Fruit fly (Drosophila melanogaster) whole organism, embryonic: ENCODE measurements around the gene CG33489.

Experiments
- CG10147 ChIP-seq: fragments of 200-800 bp; sonication (Bioruptor generic); optimal IDR thresholded peaks from 2 replicates; lab custom pipeline; 2019; ENCODE audit warnings: missing biosample characterization, mild to moderate bottlenecking, missing genetic modification characterization, moderate library complexity
- CG1024 ChIP-seq: fragments of 200-800 bp; sonication (Bioruptor generic); IDR thresholded peaks from 2 replicates; pipeline ENCODE4 v1.3.6; 2022; ENCODE audit warnings: missing biosample characterization, missing genetic modification characterization
- CG10462 ChIP-seq: fragments of 200-800 bp; sonication (Bioruptor generic); optimal IDR thresholded peaks from 2 replicates; lab custom pipeline; 2016; ENCODE audit warnings: missing biosample characterization, missing genetic modification characterization
- CG11504 ChIP-seq: fragments of 200-800 bp; sonication (Bioruptor generic); optimal IDR thresholded peaks from 3 replicates; lab custom pipeline; 2019; ENCODE audit warnings: missing biosample characterization, mild to moderate bottlenecking, missing genetic modification characterization, moderate library complexity
- CG12155 ChIP-seq: fragments of 200-800 bp; sonication (Bioruptor generic); optimal IDR thresholded peaks from 3 replicates; lab custom pipeline; 2016; ENCODE audit warnings: missing biosample characterization, missing genetic modification characterization
- CG15011 ChIP-seq: fragments of 200-800 bp; sonication (Bioruptor generic); optimal IDR thresholded peaks from 3 replicates; lab custom pipeline; 2018; ENCODE audit warnings: missing biosample characterization, mild to moderate bottlenecking, missing genetic modification characterization
- CG1603 ChIP-seq: fragments of 200-800 bp; sonication (Bioruptor generic); optimal IDR thresholded peaks from 2 replicates; lab custom pipeline; 2019; ENCODE audit warnings: missing biosample characterization, mild to moderate bottlenecking, missing genetic modification characterization, moderate library complexity
- CG16779 ChIP-seq: fragments of 200-800 bp; sonication (Bioruptor generic); IDR thresholded peaks from 2 replicates; pipeline ENCODE4 v1.3.6; 2022; ENCODE audit warnings: missing biosample characterization, missing genetic modification characterization
- CG17359 ChIP-seq: fragments of 200-800 bp; sonication (Bioruptor generic); optimal IDR thresholded peaks from 3 replicates; lab custom pipeline; 2018; ENCODE audit warnings: missing biosample characterization, mild to moderate bottlenecking, missing genetic modification characterization, moderate library complexity
- CG17568 ChIP-seq: fragments of 200-800 bp; sonication (Bioruptor generic); optimal IDR thresholded peaks from 2 replicates; lab custom pipeline; 2018; ENCODE audit warnings: missing biosample characterization, mild to moderate bottlenecking, missing genetic modification characterization, moderate library complexity
- CG17612 ChIP-seq: fragments of 200-800 bp; sonication (Bioruptor generic); IDR thresholded peaks from 2 replicates; pipeline ENCODE4 v1.3.6; 2022; ENCODE audit warnings: missing biosample characterization, missing genetic modification characterization
- CG18764 ChIP-seq: fragments of 200-800 bp; sonication (Bioruptor generic); optimal IDR thresholded peaks from 3 replicates; lab custom pipeline; 2016; ENCODE audit warnings: missing biosample characterization, missing genetic modification characterization
- CG30403 ChIP-seq: fragments of 200-800 bp; sonication (Bioruptor generic); optimal IDR thresholded peaks from 3 replicates; lab custom pipeline; 2016; ENCODE audit warnings: missing biosample characterization, missing genetic modification characterization
- CG32532 ChIP-seq: fragments of 200-800 bp; sonication (Bioruptor generic); IDR thresholded peaks from 2 replicates; pipeline ENCODE4 v1.3.6; 2022; ENCODE audit warnings: missing biosample characterization, missing genetic modification characterization
- CG32767 ChIP-seq: fragments of 200-800 bp; sonication (Bioruptor generic); IDR thresholded peaks from 2 replicates; pipeline ENCODE4 v1.3.6; 2022; ENCODE audit warnings: missing biosample characterization, missing genetic modification characterization
- CG3281 ChIP-seq: fragments of 200-800 bp; sonication (Bioruptor generic); optimal IDR thresholded peaks from 3 replicates; lab custom pipeline; 2017; ENCODE audit warnings: missing biosample characterization, mild to moderate bottlenecking, missing genetic modification characterization
- CG3995 ChIP-seq: fragments of 200-800 bp; sonication (Bioruptor generic); optimal IDR thresholded peaks from 3 replicates; lab custom pipeline; 2016; ENCODE audit warnings: missing biosample characterization, missing genetic modification characterization
- CG4360 ChIP-seq: fragments of 200-800 bp; sonication (Bioruptor generic); IDR thresholded peaks from 2 replicates; pipeline ENCODE4 v1.3.6; 2022; ENCODE audit warnings: missing biosample characterization, missing genetic modification characterization
- CG4730 ChIP-seq: fragments of 200-800 bp; sonication (Bioruptor generic); IDR thresholded peaks from 2 replicates; pipeline ENCODE4 v1.3.6; 2022; ENCODE audit warnings: missing biosample characterization, missing genetic modification characterization
- CG7556 ChIP-seq: fragments of 200-800 bp; sonication (Bioruptor generic); optimal IDR thresholded peaks from 2 replicates; lab custom pipeline; 2017; ENCODE audit warnings: missing biosample characterization, mild to moderate bottlenecking, missing genetic modification characterization
- CG9609 ChIP-seq: fragments of 200-800 bp; sonication (Bioruptor generic); optimal IDR thresholded peaks from 3 replicates; lab custom pipeline; 2016; ENCODE audit warnings: missing biosample characterization, missing genetic modification characterization
- CG9797 ChIP-seq: fragments of 200-800 bp; sonication (Bioruptor generic); optimal IDR thresholded peaks from 3 replicates; lab custom pipeline; 2018; ENCODE audit warnings: missing biosample characterization, mild to moderate bottlenecking, missing genetic modification characterization
- Fer3 ChIP-seq: fragments of 200-800 bp; sonication (Bioruptor generic); optimal IDR thresholded peaks from 2 replicates; lab custom pipeline; 2018; ENCODE audit warnings: missing biosample characterization, mild to moderate bottlenecking, missing genetic modification characterization, moderate library complexity
- H2.0 ChIP-seq: fragments of 200-800 bp; sonication (Bioruptor generic); IDR thresholded peaks from 2 replicates; pipeline ENCODE4 v1.3.6; 2022; ENCODE audit warnings: missing biosample characterization, missing genetic modification characterization
- HHEX ChIP-seq: fragments of 200-800 bp; sonication (Bioruptor generic); optimal IDR thresholded peaks from 3 replicates; lab custom pipeline; 2017; ENCODE audit warnings: missing biosample characterization, mild to moderate bottlenecking, missing genetic modification characterization, missing genetic modification reagents
- Hmx ChIP-seq: fragments of 200-800 bp; sonication (Bioruptor generic); optimal IDR thresholded peaks from 2 replicates; lab custom pipeline; 2016; ENCODE audit warnings: missing biosample characterization, missing genetic modification characterization
- Hsf ChIP-seq: fragments of 200-800 bp; sonication (Bioruptor generic); optimal IDR thresholded peaks from 3 replicates; lab custom pipeline; 2016; ENCODE audit warnings: missing biosample characterization, missing genetic modification characterization
- Med ChIP-seq: fragments of 200-800 bp; sonication (Bioruptor generic); peaks from one replicate; lab custom pipeline; 2016; ENCODE audit warnings: missing biosample characterization, missing genetic modification characterization, mild to moderate bottlenecking, inconsistent platforms, moderate library complexity
- Trl ChIP-seq, 3 experiments: fragments of >200 bp in 2 of 3; fragments of 200-800 bp in 1 of 3; sonication (Bioruptor generic) in 1 of 3; optimal IDR thresholded peaks; 2 replicates in 1 of 3; 3 replicates in 2 of 3; lab custom pipeline; 2016 to 2017; ENCODE audit warnings: missing biosample characterization in 1 of 3, missing genetic modification characterization in 1 of 3
- Xrp1 ChIP-seq: fragments of 200-800 bp; sonication (Bioruptor generic); IDR thresholded peaks from 2 replicates; pipeline ENCODE4 v1.3.6; 2022; ENCODE audit warnings: missing biosample characterization, missing genetic modification characterization
- al ChIP-seq: fragments of 200-800 bp; sonication (Bioruptor generic); IDR thresholded peaks from 2 replicates; pipeline ENCODE4 v1.3.6; 2022; ENCODE audit warnings: missing biosample characterization, missing genetic modification characterization
- ato ChIP-seq: fragments of 200-800 bp; sonication (Bioruptor generic); IDR thresholded peaks from 2 replicates; pipeline ENCODE4 v1.3.6; 2022; ENCODE audit warnings: missing biosample characterization, missing genetic modification characterization; ENCODE audit not compliant: partially characterized antibody
- az2 ChIP-seq: fragments of 200-800 bp; sonication (Bioruptor generic); optimal IDR thresholded peaks from 3 replicates; lab custom pipeline; 2016; ENCODE audit warnings: missing biosample characterization, missing genetic modification characterization
- bsh ChIP-seq, 2 experiments: fragments of 200-800 bp; sonication (Bioruptor generic); optimal IDR thresholded peaks; 2 replicates each; lab custom pipeline; 2017 to 2018; ENCODE audit warnings: mild to moderate bottlenecking in 2 of 2, missing biosample characterization in 2 of 2, missing genetic modification characterization in 2 of 2, moderate library complexity in 1 of 2
- ci ChIP-seq: fragments of 200-800 bp; sonication (Bioruptor generic); IDR thresholded peaks from 3 replicates; pipeline ENCODE4 v1.3.6; 2022; ENCODE audit warnings: missing biosample characterization, missing genetic modification characterization
- crc ChIP-seq: fragments of 200-800 bp; sonication (Bioruptor generic); optimal IDR thresholded peaks from 2 replicates; lab custom pipeline; 2016; ENCODE audit warnings: missing biosample characterization, missing genetic modification characterization
- croc ChIP-seq: fragments of 200-800 bp; sonication (Bioruptor generic); conservative IDR thresholded peaks from 3 replicates; pipeline ENCODE4 v1.3.6; 2022; ENCODE audit warnings: missing biosample characterization, missing genetic modification characterization
- crol ChIP-seq: fragments of 200-800 bp; sonication (Bioruptor generic); IDR thresholded peaks from 2 replicates; pipeline ENCODE4 v1.3.6; 2022; ENCODE audit warnings: missing biosample characterization, missing genetic modification characterization
- danr ChIP-seq: fragments of 200-800 bp; sonication (Bioruptor generic); IDR thresholded peaks from 2 replicates; pipeline ENCODE4 v1.3.6; 2022; ENCODE audit warnings: missing biosample characterization, missing genetic modification characterization
- dysf ChIP-seq: fragments of 200-800 bp; sonication (Bioruptor generic); IDR thresholded peaks from 3 replicates; pipeline ENCODE4 v1.3.6; 2022; ENCODE audit warnings: missing biosample characterization, missing genetic modification characterization
- fd102C ChIP-seq: fragments of 200-800 bp; sonication (Bioruptor generic); optimal IDR thresholded peaks from 2 replicates; lab custom pipeline; 2018; ENCODE audit warnings: missing biosample characterization, mild to moderate bottlenecking, missing genetic modification characterization, moderate library complexity
- gem ChIP-seq: fragments of 200-800 bp; sonication (Bioruptor generic); optimal IDR thresholded peaks from 2 replicates; lab custom pipeline; 2019; ENCODE audit warnings: missing biosample characterization, mild to moderate bottlenecking, missing genetic modification characterization, moderate library complexity
- gsb ChIP-seq: fragments of 200-800 bp; sonication (Bioruptor generic); IDR thresholded peaks from 2 replicates; pipeline ENCODE4 v1.3.6; 2022; ENCODE audit warnings: missing biosample characterization, missing genetic modification characterization
- kah ChIP-seq: fragments of 200-800 bp; sonication (Bioruptor generic); optimal IDR thresholded peaks from 2 replicates; lab custom pipeline; 2018; ENCODE audit warnings: missing biosample characterization, mild to moderate bottlenecking, missing genetic modification characterization
- phol ChIP-seq: fragments of 200-800 bp; sonication (Bioruptor generic); optimal IDR thresholded peaks from 3 replicates; lab custom pipeline; 2018; ENCODE audit warnings: missing biosample characterization, mild to moderate bottlenecking, missing genetic modification characterization, moderate library complexity
- pnt ChIP-seq: fragments of 200-800 bp; sonication (Bioruptor generic); optimal IDR thresholded peaks from 3 replicates; lab custom pipeline; 2016; ENCODE audit warnings: missing biosample characterization, missing genetic modification characterization
- ranshi ChIP-seq: fragments of 200-800 bp; sonication (Bioruptor generic); IDR thresholded peaks from 2 replicates; pipeline ENCODE4 v1.3.6; 2022; ENCODE audit warnings: missing biosample characterization, missing genetic modification characterization
- seq ChIP-seq: fragments of 200-800 bp; sonication (Bioruptor generic); IDR thresholded peaks from 2 replicates; pipeline ENCODE4 v1.3.6; 2022; ENCODE audit warnings: missing biosample characterization, missing genetic modification characterization
- shn ChIP-seq: fragments of 200-800 bp; sonication (Bioruptor generic); optimal IDR thresholded peaks from 3 replicates; lab custom pipeline; 2016; ENCODE audit warnings: missing biosample characterization, missing genetic modification characterization
- ssp ChIP-seq: fragments of 200-800 bp; sonication (Bioruptor generic); IDR thresholded peaks from 2 replicates; pipeline ENCODE4 v1.3.6; 2022; ENCODE audit warnings: missing biosample characterization, missing genetic modification characterization
- sug ChIP-seq: fragments of 200-800 bp; optimal IDR thresholded peaks from 2 replicates; lab custom pipeline; 2019; ENCODE audit warnings: missing biosample characterization, mild to moderate bottlenecking, missing genetic modification characterization, moderate library complexity
- tin ChIP-seq: fragments of 200-800 bp; sonication (Bioruptor generic); optimal IDR thresholded peaks from 3 replicates; lab custom pipeline; 2016; ENCODE audit warnings: missing biosample characterization, missing genetic modification characterization

CG33489 gene

dm6 chr3L:11557209-11557608 lies 19.6 kb downstream of the CG33489 start (continued):
- no peak for TF ChIP-seq ato (GFP tag; lab: Robert Waterston, UW)
- no peak for TF ChIP-seq danr
- TF ChIP-seq crc = no peak
- no peak for TF ChIP-seq Fer3 (tag; lab: Kevin White, UChicago)
- no peak for TF ChIP-seq CG3995 (GFP tag; lab: Kevin White, UChicago)
- peak; percentile 12 for TF ChIP-seq kah
- TF ChIP-seq dysf (GFP tag; lab: Robert Waterston, UW) = no peak
- TF ChIP-seq tin (GFP tag; lab: Kevin White, UChicago) = no peak
- 0 out of 2 replicates have a peak, but pooled peaks have one; percentile 16 for TF ChIP-seq CG4360
- no peak for TF ChIP-seq CG17568
- TF ChIP-seq CG32767 (GFP tag; lab: Robert Waterston, UW) = no peak
- TF ChIP-seq shn (GFP tag; lab: Kevin White, UChicago) = no peak
- TF ChIP-seq CG4730 (GFP tag; lab: Robert Waterston, UW) = no peak
- TF ChIP-seq az2 (GFP tag; lab: Kevin White, UChicago) = no peak
- no peak for TF ChIP-seq phol (tag; lab: Kevin White, UChicago)
- no peak for TF ChIP-seq HHEX
- TF ChIP-seq CG7556 (GFP tag; lab: Kevin White, UChicago) = no peak
- no peak for TF ChIP-seq Hmx (GFP tag; lab: Kevin White, UChicago)
- no peak for TF ChIP-seq CG3281 (GFP tag; lab: Kevin White, UChicago)
- TF ChIP-seq crol (GFP tag; lab: Robert Waterston, UW) = peak; percentile 64
- TF ChIP-seq CG10147 (GFP tag; lab: Kevin White, UChicago) = no peak
- TF ChIP-seq CG18764 (GFP tag; lab: Kevin White, UChicago) = no peak
- TF ChIP-seq sug = no peak
- no peak for TF ChIP-seq CG32532
- no peak for TF ChIP-seq CG9609 (GFP tag; lab: Kevin White, UChicago)
- TF ChIP-seq CG17612 = no peak
- TF ChIP-seq ssp (GFP tag; lab: Robert Waterston, UW) = no peak
- no peak for TF ChIP-seq Hsf (GFP tag; lab: Kevin White, UChicago)
- no peak for TF ChIP-seq CG1603 (tag; lab: Kevin White, UChicago)
- TF ChIP-seq CG12155 (GFP tag; lab: Kevin White, UChicago) = no peak
- no peak for TF ChIP-seq fd102C (GFP tag; lab: Kevin White, UChicago)
- TF ChIP-seq CG9797 = no peak
- no peak for TF ChIP-seq croc (GFP tag; lab: Robert Waterston, UW)
- no peak for TF ChIP-seq CG10462 (GFP tag; lab: Kevin White, UChicago)
- TF ChIP-seq bsh (GFP tag; optimal IDR thresholded peaks at IDR 0.05; lab: Kevin White, UChicago) = peak in 1 of 2 experiments; percentile 85
- TF ChIP-seq seq (GFP tag; lab: Robert Waterston, UW) = peak; percentile 20; the same call in 1 of the 2 replicates
- no peak for TF ChIP-seq Med (GFP tag; lab: Kevin White, UChicago)
- 0 out of 3 replicates have a peak, but pooled peaks have one; percentile 34 for TF ChIP-seq ci (GFP tag; lab: Robert Waterston, UW)
- no peak for TF ChIP-seq CG17359 (tag; lab: Kevin White, UChicago)
- TF ChIP-seq al (GFP tag; lab: Robert Waterston, UW) = no peak
- TF ChIP-seq Trl (optimal IDR thresholded peaks at IDR 0.05; lab: Kevin White, UChicago) = peak; percentile 76 to 77
- TF ChIP-seq Trl (GFP tag; optimal IDR thresholded peaks at IDR 0.05; lab: Kevin White, UChicago) = no peak
- no peak for TF ChIP-seq H2.0 (GFP tag; lab: Robert Waterston, UW)
- no peak for TF ChIP-seq CG16779 (GFP tag; lab: Robert Waterston, UW)
- no peak for TF ChIP-seq CG30403 (GFP tag; lab: Kevin White, UChicago)
- no peak for TF ChIP-seq gem (tag; lab: Kevin White, UChicago)
- no peak for TF ChIP-seq CG1024 (GFP tag; lab: Robert Waterston, UW)
- no peak for TF ChIP-seq CG15011 (GFP tag; lab: Kevin White, UChicago)
- no peak for TF ChIP-seq ranshi (GFP tag; lab: Robert Waterston, UW)
- peak; percentile 37 for TF ChIP-seq CG11504 (tag; lab: Kevin White, UChicago)
- TF ChIP-seq Xrp1 (GFP tag; lab: Robert Waterston, UW) = no peak
- TF ChIP-seq gsb (GFP tag; lab: Robert Waterston, UW) = no peak
- no peak for TF ChIP-seq pnt (GFP tag; lab: Kevin White, UChicago)
